Worm (Caenorhabditis elegans): Measurements from ENCODE around the gene ceh-38.

DNA sequence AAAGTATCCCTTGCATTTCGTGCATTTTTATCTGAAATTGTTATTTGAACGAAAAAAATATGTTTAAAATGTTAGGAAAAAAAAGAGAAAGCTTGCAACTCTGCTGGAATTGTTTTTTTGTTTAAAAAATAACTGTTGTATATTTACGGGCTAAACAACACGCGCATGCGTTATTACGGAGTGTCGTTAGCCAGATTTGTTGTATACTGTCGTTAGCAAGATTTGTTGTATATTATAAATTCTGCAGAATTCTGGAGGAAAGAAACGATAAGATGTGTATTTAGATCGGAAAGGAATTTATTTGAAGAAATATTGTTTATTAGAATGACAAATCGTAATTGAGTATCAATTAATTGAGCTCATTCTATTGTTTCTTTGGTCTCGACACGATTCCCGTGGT, 16.3 kb downstream of the ceh-38 start, which contains the start of gene eif-2Bgamma:
- no peak for TF ChIP-seq unc-62 (GFP tag; optimal IDR thresholded peaks at IDR 0.05)
- no peak for TF ChIP-seq nhr-12 (tag; optimal IDR thresholded peaks at IDR 0.05)
- TF ChIP-seq aly-2 (tag; optimal IDR thresholded peaks at IDR 0.05): no peak

Measured in whole organism, L3 larva.